Fruit fly (Drosophila melanogaster) whole organism, wandering third instar larva: ENCODE data around the gene Syp.
A peak's percentile ranks its signal among the peaks of the same experiment; 100 is the strongest.

Experiments
- Abd-B ChIP-seq: fragments of >200 bp; optimal IDR thresholded peaks from 2 replicates; lab custom pipeline; 2017; ENCODE audit warnings: missing biosample characterization, missing genetic modification characterization
- CG9705 ChIP-seq: fragments of 200-800 bp; sonication (Bioruptor generic); optimal IDR thresholded peaks from 2 replicates; lab custom pipeline; 2018; ENCODE audit warnings: missing biosample characterization, mild to moderate bottlenecking, missing genetic modification characterization
- CrebA ChIP-seq: fragments of 200-800 bp; sonication (Bioruptor generic); optimal IDR thresholded peaks from 2 replicates; lab custom pipeline; 2016; ENCODE audit warnings: missing biosample characterization, mild to moderate bottlenecking, missing genetic modification characterization, borderline replicate concordance
- Dfd ChIP-seq: fragments of >200 bp; optimal IDR thresholded peaks from 2 replicates; lab custom pipeline; 2017; ENCODE audit warnings: missing biosample characterization, missing genetic modification characterization
- Dif ChIP-seq: fragments of 200-275, 200-300 bp; sonication (Bioruptor generic); optimal IDR thresholded peaks from 2 replicates; lab custom pipeline; 2018; ENCODE audit warnings: missing biosample characterization, missing genetic modification characterization; ENCODE audit not compliant: partially characterized antibody
- GATAd ChIP-seq: sonication (Bioruptor generic); optimal IDR thresholded peaks from 2 replicates; lab custom pipeline; 2016; ENCODE audit warnings: missing biosample characterization, missing genetic modification characterization
- HLH106 ChIP-seq: fragments of 200-800 bp; optimal IDR thresholded peaks from 3 replicates; lab custom pipeline; 2019; ENCODE audit warnings: missing biosample characterization, mild to moderate bottlenecking, missing genetic modification characterization, moderate library complexity
- Hnf4 ChIP-seq: fragments of 200-800 bp; sonication (Bioruptor generic); optimal IDR thresholded peaks from 2 replicates; lab custom pipeline; 2016; ENCODE audit warnings: missing biosample characterization, mild to moderate bottlenecking, missing genetic modification characterization
- Hr78 ChIP-seq: fragments of >200 bp; optimal IDR thresholded peaks from 2 replicates; lab custom pipeline; 2017; ENCODE audit warnings: missing biosample characterization, missing genetic modification characterization
- Hr83 ChIP-seq: fragments of 200-300 bp; sonication (Bioruptor generic); optimal IDR thresholded peaks from 2 replicates; lab custom pipeline; 2016; ENCODE audit warnings: missing biosample characterization, mild to moderate bottlenecking, missing genetic modification characterization, moderate library complexity; ENCODE audit not compliant: poor library complexity, severe bottlenecking
- Jra ChIP-seq: sonication (Bioruptor generic); optimal IDR thresholded peaks from 2 replicates; lab custom pipeline; 2016; ENCODE audit warnings: missing biosample characterization, missing genetic modification characterization
- Mio ChIP-seq: sonication (Bioruptor generic); optimal IDR thresholded peaks from 2 replicates; lab custom pipeline; 2016; ENCODE audit warnings: missing biosample characterization, missing genetic modification characterization
- Myc ChIP-seq: fragments of >200 bp; optimal IDR thresholded peaks from 2 replicates; lab custom pipeline; 2017
- Rel ChIP-seq, 2 experiments: fragments of 200-800 bp; sonication (Bioruptor generic) in 1 of 2; optimal IDR thresholded peaks; 2 replicates in 1 of 2; 3 replicates in 1 of 2; lab custom pipeline; 2016 to 2019; ENCODE audit warnings: mild to moderate bottlenecking in 2 of 2, missing biosample characterization in 2 of 2, missing genetic modification characterization in 2 of 2, moderate library complexity in 1 of 2
- br ChIP-seq: fragments of 200-800 bp; sonication (Bioruptor generic); optimal IDR thresholded peaks from 2 replicates; lab custom pipeline; 2016; ENCODE audit warnings: missing biosample characterization, missing genetic modification characterization
- brk ChIP-seq: fragments of 200-800 bp; sonication (Bioruptor generic); optimal IDR thresholded peaks from 2 replicates; lab custom pipeline; 2016; ENCODE audit warnings: missing biosample characterization, mild to moderate bottlenecking, missing genetic modification characterization
- dl ChIP-seq, 2 experiments: fragments of 175-275, 200-275 bp in 1 of 2; fragments of 200-275 bp in 1 of 2; sonication (Bioruptor generic); optimal IDR thresholded peaks; lab custom pipeline; 2018; ENCODE audit warnings: mild to moderate bottlenecking in 2 of 2, missing biosample characterization in 2 of 2, missing genetic modification characterization in 2 of 2, moderate library complexity in 2 of 2; ENCODE audit not compliant: partially characterized antibody in 2 of 2, insufficient read depth in 1 of 2
- dmrt93B ChIP-seq: fragments of 200-800 bp; sonication (Bioruptor generic); optimal IDR thresholded peaks from 2 replicates; lab custom pipeline; 2018; ENCODE audit warnings: missing biosample characterization, mild to moderate bottlenecking, missing genetic modification characterization
- dsf ChIP-seq: sonication (Bioruptor generic); optimal IDR thresholded peaks from 2 replicates; lab custom pipeline; 2016; ENCODE audit warnings: missing biosample characterization, missing genetic modification characterization, borderline replicate concordance
- ey ChIP-seq: fragments of 200-800 bp; sonication (Bioruptor generic); optimal IDR thresholded peaks from 2 replicates; lab custom pipeline; 2016; ENCODE audit warnings: missing biosample characterization, missing genetic modification characterization
- foxo ChIP-seq, 2 experiments: fragments of 200-800 bp; sonication (Bioruptor generic); optimal IDR thresholded peaks; 2 replicates in 1 of 2; 3 replicates in 1 of 2; lab custom pipeline; 2016 to 2017; ENCODE audit warnings: missing biosample characterization in 2 of 2, missing genetic modification characterization in 2 of 2
- fru ChIP-seq: fragments of 200-800 bp; sonication (Bioruptor generic); optimal IDR thresholded peaks from 3 replicates; lab custom pipeline; 2016; ENCODE audit warnings: missing biosample characterization, mild to moderate bottlenecking, missing genetic modification characterization
- h ChIP-seq: fragments of 200-800 bp; sonication (Bioruptor generic); optimal IDR thresholded peaks from 3 replicates; lab custom pipeline; 2016; ENCODE audit warnings: missing biosample characterization, mild to moderate bottlenecking, missing genetic modification characterization
- jim ChIP-seq: fragments of 175-275, 200-325 bp; sonication (Bioruptor generic); optimal IDR thresholded peaks from 2 replicates; lab custom pipeline; 2016; ENCODE audit warnings: missing biosample characterization, mild to moderate bottlenecking, missing genetic modification characterization
- lola ChIP-seq: fragments of >200 bp; optimal IDR thresholded peaks from 2 replicates; lab custom pipeline; 2017; ENCODE audit warnings: missing biosample characterization, missing genetic modification characterization
- pan ChIP-seq: fragments of >200 bp; optimal IDR thresholded peaks from 2 replicates; lab custom pipeline; 2017
- psq ChIP-seq: fragments of 200-800 bp; sonication (Bioruptor generic); optimal IDR thresholded peaks from 3 replicates; lab custom pipeline; 2017; ENCODE audit warnings: missing biosample characterization, mild to moderate bottlenecking, missing genetic modification characterization, moderate library complexity
- rgr ChIP-seq: fragments of 200-800 bp; sonication (Bioruptor generic); optimal IDR thresholded peaks from 3 replicates; lab custom pipeline; 2016; ENCODE audit warnings: missing biosample characterization, mild to moderate bottlenecking, missing genetic modification characterization
- sage ChIP-seq: fragments of 200-800 bp; sonication (Bioruptor generic); optimal IDR thresholded peaks from 2 replicates; lab custom pipeline; 2016; ENCODE audit warnings: missing biosample characterization, mild to moderate bottlenecking, missing genetic modification characterization
- sv ChIP-seq: fragments of 200-800 bp; sonication (Bioruptor generic); optimal IDR thresholded peaks from 3 replicates; lab custom pipeline; 2016; ENCODE audit warnings: missing biosample characterization, missing genetic modification characterization
- tai ChIP-seq: sonication (Bioruptor generic); optimal IDR thresholded peaks from 2 replicates; lab custom pipeline; 2016; ENCODE audit warnings: missing biosample characterization, missing genetic modification characterization
- usp ChIP-seq: fragments of >200 bp; optimal IDR thresholded peaks from 2 replicates; lab custom pipeline; 2017; ENCODE audit warnings: missing biosample characterization, missing genetic modification characterization
- woc ChIP-seq: sonication (Bioruptor generic); optimal IDR thresholded peaks from 2 replicates; lab custom pipeline; 2016; ENCODE audit warnings: missing biosample characterization, mild to moderate bottlenecking, missing genetic modification characterization

Syp gene

dm6 chr3R:20846316-20846715 lies 89.8 kb downstream of the Syp start:
- TF ChIP-seq foxo (GFP tag; optimal IDR thresholded peaks at IDR 0.05; lab: Kevin White, UChicago) (no peak), dsf (GFP tag; lab: Kevin White, UChicago) (no peak), Hr83 (no peak), HLH106 (tag; lab: Kevin White, UChicago) (no peak), Jra (GFP tag; lab: Kevin White, UChicago) (no peak), Dif (GFP tag; lab: Kevin White, UChicago) (no peak), pan (lab: Kevin White, UChicago) (no peak), CrebA (GFP tag; lab: Kevin White, UChicago) (no peak), Hnf4 (GFP tag; lab: Kevin White, UChicago) (no peak), fru (GFP tag; lab: Kevin White, UChicago) (no peak), GATAd (no peak)

- TF ChIP-seq woc (GFP tag; lab: Kevin White, UChicago) (no peak), tai (GFP tag; lab: Kevin White, UChicago) (no peak)
These were observed 90.2 kb downstream of the Syp start, which contains the start of gene CG15696 for dm6 chr3R:20846768-20847167. Gene CG15696, plus strand, starts transcription at chr3R:20847068.

dm6 chr3R:20850395-20851039 lies 94.0 kb downstream of the Syp start, which contains the start of gene RpS30:
Gene RpS30, plus strand, starts transcription at chr3R:20850516.
- TF ChIP-seq dmrt93B (GFP tag; lab: Kevin White, UChicago): peak; percentile 2
- TF ChIP-seq Mio (GFP tag; lab: Kevin White, UChicago): no peak
- TF ChIP-seq lola (GFP tag; lab: Kevin White, UChicago): no peak
- TF ChIP-seq Dfd (GFP tag; lab: Kevin White, UChicago): no peak
- TF ChIP-seq Abd-B (GFP tag; lab: Kevin White, UChicago): no peak
- peak; percentile 56 for TF ChIP-seq brk
- TF ChIP-seq Myc (lab: Kevin White, UChicago): peak; percentile 54
- no peak for TF ChIP-seq usp (GFP tag; lab: Kevin White, UChicago)
- peak; percentile 65 for TF ChIP-seq Hnf4 (GFP tag; lab: Kevin White, UChicago)
- peak; percentile 24 for TF ChIP-seq CG9705
- peak; percentile 13 for TF ChIP-seq CrebA (GFP tag; lab: Kevin White, UChicago)
- TF ChIP-seq GATAd: no peak
- TF ChIP-seq dl (GFP tag; optimal IDR thresholded peaks at IDR 0.05; lab: Kevin White, UChicago; ENCODE audit: insufficient read depth in 1 of 2, partially characterized antibody in 2 of 2): no peak
- no peak for TF ChIP-seq dsf (GFP tag; lab: Kevin White, UChicago)
- TF ChIP-seq sage (GFP tag; lab: Kevin White, UChicago): no peak
- TF ChIP-seq sv (GFP tag; lab: Kevin White, UChicago): no peak
- TF ChIP-seq Jra (GFP tag; lab: Kevin White, UChicago): peak; percentile 12
- TF ChIP-seq tai (GFP tag; lab: Kevin White, UChicago): no peak
- peak; percentile 49 for TF ChIP-seq h (GFP tag; lab: Kevin White, UChicago)
- peak; percentile 79 for TF ChIP-seq Hr83
- no peak for TF ChIP-seq jim
- no peak for TF ChIP-seq Rel (GFP tag; optimal IDR thresholded peaks at IDR 0.05; lab: Kevin White, UChicago)
- TF ChIP-seq Rel (tag; optimal IDR thresholded peaks at IDR 0.05; lab: Kevin White, UChicago): peak; percentile 12
- no peak for TF ChIP-seq br (GFP tag; lab: Kevin White, UChicago)
- TF ChIP-seq HLH106 (tag; lab: Kevin White, UChicago): peak; percentile 40
- TF ChIP-seq ey (GFP tag; lab: Kevin White, UChicago): peak; percentile 6
- no peak for TF ChIP-seq woc (GFP tag; lab: Kevin White, UChicago)
- TF ChIP-seq psq (GFP tag; lab: Kevin White, UChicago): peak; percentile 5
- peak; percentile 26 for TF ChIP-seq fru (GFP tag; lab: Kevin White, UChicago)

dm6 chr3R:20859845-20860244 lies 103.3 kb downstream of the Syp start, which contains the start of gene Ir93a:
Gene Ir93a, minus strand, starts transcription at chr3R:20859945.
- no peak for TF ChIP-seq psq (GFP tag; lab: Kevin White, UChicago)
- no peak for TF ChIP-seq Hr78 (GFP tag; lab: Kevin White, UChicago)
- TF ChIP-seq Mio (GFP tag; lab: Kevin White, UChicago): no peak
- no peak for TF ChIP-seq dmrt93B (GFP tag; lab: Kevin White, UChicago)
- TF ChIP-seq Myc (lab: Kevin White, UChicago): no peak
- no peak for TF ChIP-seq woc (GFP tag; lab: Kevin White, UChicago)
- no peak for TF ChIP-seq Dfd (GFP tag; lab: Kevin White, UChicago)
- TF ChIP-seq rgr (GFP tag; lab: Kevin White, UChicago): no peak
- TF ChIP-seq Jra (GFP tag; lab: Kevin White, UChicago): no peak
- TF ChIP-seq h (GFP tag; lab: Kevin White, UChicago): no peak
- TF ChIP-seq CG9705: no peak
- no peak for TF ChIP-seq CrebA (GFP tag; lab: Kevin White, UChicago)
- no peak for TF ChIP-seq Hr83
- no peak for TF ChIP-seq sage (GFP tag; lab: Kevin White, UChicago)
- TF ChIP-seq Abd-B (GFP tag; lab: Kevin White, UChicago): no peak
